Fruit fly (Drosophila melanogaster): ENCODE measurements around the gene nAChRbeta2.
A peak's percentile ranks its signal among the peaks of the same experiment; 100 is the strongest.

nAChRbeta2 gene

DNA sequence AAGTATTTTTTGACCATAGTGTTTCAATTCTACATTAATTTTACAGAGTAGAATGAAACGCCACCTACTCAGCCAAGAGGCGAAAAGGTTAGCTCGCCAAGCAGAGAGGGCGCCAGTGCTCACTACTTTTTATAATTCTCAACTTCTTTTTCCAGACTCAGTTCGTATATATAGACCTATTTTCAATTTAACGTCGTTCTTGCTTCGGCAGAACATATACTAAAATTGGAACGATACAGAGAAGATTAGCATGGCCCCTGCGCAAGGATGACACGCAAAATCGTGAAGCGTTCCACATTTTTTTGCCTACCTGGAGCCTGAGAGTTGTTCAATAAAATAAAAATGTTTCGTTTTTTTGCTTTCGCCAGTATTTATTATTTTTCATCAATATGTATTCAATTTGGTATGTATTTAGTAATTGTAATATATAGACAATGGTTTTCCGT, 42.1 kb upstream of the nAChRbeta2 start (continued):
- TF ChIP-seq grau (tag; optimal IDR thresholded peaks at IDR 0.05) = peak; percentile 71
- no peak for TF ChIP-seq bigmax (GFP tag; optimal IDR thresholded peaks at IDR 0.05)
- TF ChIP-seq CG6791 (GFP tag; IDR thresholded peaks at IDR 0.05; ENCODE audit: partially characterized antibody) = peak; percentile 93
- no peak for TF ChIP-seq ro (GFP tag; IDR thresholded peaks at IDR 0.05)
- no peak; the same call in 1 of the 2 replicates for TF ChIP-seq CG31441 (GFP tag; IDR thresholded peaks at IDR 0.05)
- peak in 1 of 2 experiments; percentile 57 for TF ChIP-seq bsh (GFP tag; optimal IDR thresholded peaks at IDR 0.05)
- TF ChIP-seq MESR4 (GFP tag; optimal IDR thresholded peaks at IDR 0.05) = no peak
- TF ChIP-seq CG10979 (tag; optimal IDR thresholded peaks at IDR 0.05) = peak; percentile 38
- TF ChIP-seq shn (GFP tag; optimal IDR thresholded peaks at IDR 0.05) = peak; percentile 69
- TF ChIP-seq pita (GFP tag; optimal IDR thresholded peaks at IDR 0.05) = peak; percentile 21
- no peak for TF ChIP-seq Hmr (GFP tag; optimal IDR thresholded peaks at IDR 0.05)
- peak; percentile 73 for TF ChIP-seq chm (GFP tag; IDR thresholded peaks at IDR 0.05)
- TF ChIP-seq Myb (GFP tag; optimal IDR thresholded peaks at IDR 0.05) = peak; percentile 13
- no peak for TF ChIP-seq YL-1 (GFP tag; optimal IDR thresholded peaks at IDR 0.05)
- TF ChIP-seq Spps (tag; optimal IDR thresholded peaks at IDR 0.05) = no peak
- no peak for TF ChIP-seq CG1529 (GFP tag; optimal IDR thresholded peaks at IDR 0.05)
- no peak for TF ChIP-seq C15 (GFP tag; IDR thresholded peaks at IDR 0.05)
- TF ChIP-seq CG17328 (GFP tag; IDR thresholded peaks at IDR 0.05) = peak; percentile 60
- peak; percentile 67 for TF ChIP-seq nom (GFP tag; optimal IDR thresholded peaks at IDR 0.05)
- peak; percentile 59 for TF ChIP-seq Fer1 (GFP tag; optimal IDR thresholded peaks at IDR 0.05)
- TF ChIP-seq CG17361 (GFP tag; IDR thresholded peaks at IDR 0.05) = 0 out of 3 replicates have a peak, but pooled peaks have one; percentile 32
- no peak for TF ChIP-seq CG15479 (GFP tag; optimal IDR thresholded peaks at IDR 0.05)
- TF ChIP-seq run (tag; optimal IDR thresholded peaks at IDR 0.05) = no peak
- TF ChIP-seq otp (GFP tag; IDR thresholded peaks at IDR 0.05) = no peak
- no peak for TF ChIP-seq sim (GFP tag; IDR thresholded peaks at IDR 0.05)
- no peak for TF ChIP-seq slp2 (GFP tag; optimal IDR thresholded peaks at IDR 0.05)
- TF ChIP-seq Mad (GFP tag; optimal IDR thresholded peaks at IDR 0.05) = peak; percentile 74
- TF ChIP-seq Bteb2 (GFP tag; optimal IDR thresholded peaks at IDR 0.05) = peak; percentile 57
- peak; percentile 52 for TF ChIP-seq CG18619 (GFP tag; optimal IDR thresholded peaks at IDR 0.05)
- no peak for TF ChIP-seq dati (GFP tag; IDR thresholded peaks at IDR 0.05)
- peak; percentile 24 for TF ChIP-seq maf-S (GFP tag; optimal IDR thresholded peaks at IDR 0.05)
- TF ChIP-seq ssp (GFP tag; IDR thresholded peaks at IDR 0.05) = peak; percentile 65
- TF ChIP-seq HLHmδ (GFP tag; optimal IDR thresholded peaks at IDR 0.05) = no peak
- TF ChIP-seq cas (GFP tag; IDR thresholded peaks at IDR 0.05) = 0 out of 2 replicates have a peak, but pooled peaks have one; percentile 37
- TF ChIP-seq sima (GFP tag; optimal IDR thresholded peaks at IDR 0.05) = no peak
- TF ChIP-seq CG31388 (GFP tag; optimal IDR thresholded peaks at IDR 0.05) = peak; percentile 32
- TF ChIP-seq oc (tag; optimal IDR thresholded peaks at IDR 0.05) = no peak
- TF ChIP-seq amos (GFP tag; IDR thresholded peaks at IDR 0.05; ENCODE audit: partially characterized antibody) = peak; percentile 80; the same call in 1 of the 2 replicates
- TF ChIP-seq GATAe (GFP tag; conservative IDR thresholded peaks at IDR 0.05) = no peak
- peak; percentile 9 for TF ChIP-seq tio (GFP tag; optimal IDR thresholded peaks at IDR 0.05)
- peak; percentile 55 for TF ChIP-seq chn (GFP tag; optimal IDR thresholded peaks at IDR 0.05)
- TF ChIP-seq toy (GFP tag; IDR thresholded peaks at IDR 0.05) = no peak
- TF ChIP-seq CG16813 (GFP tag; IDR thresholded peaks at IDR 0.05; ENCODE audit: partially characterized antibody) = peak; percentile 83
- no peak for TF ChIP-seq org-1 (GFP tag; optimal IDR thresholded peaks at IDR 0.05)
- no peak for TF ChIP-seq prd (optimal IDR thresholded peaks at IDR 0.05)
- TF ChIP-seq prd (GFP tag; IDR thresholded peaks at IDR 0.05) = peak; percentile 74
- TF ChIP-seq cad (GFP tag; optimal IDR thresholded peaks at IDR 0.05) = no peak
- no peak for TF ChIP-seq yki (optimal IDR thresholded peaks at IDR 0.05)
- TF ChIP-seq gro (GFP tag; optimal IDR thresholded peaks at IDR 0.05) = peak; percentile 43
- peak; percentile 50 for TF ChIP-seq MTF-1 (GFP tag; optimal IDR thresholded peaks at IDR 0.05; ENCODE audit: borderline replicate concordance)
- TF ChIP-seq HLH3B (GFP tag; IDR thresholded peaks at IDR 0.05) = peak; percentile 70
- peak; percentile 48 for TF ChIP-seq eyg (GFP tag; optimal IDR thresholded peaks at IDR 0.05)
